Worm (Caenorhabditis elegans) whole organism, L4/young adult: Measurements from ENCODE around the gene vhl-1.

Experiments
- W03F9.2 ChIP-seq: fragments of 150-350 bp; optimal IDR thresholded peaks from 2 replicates; lab custom pipeline; 2014; ENCODE audit warnings: missing biosample characterization, missing genetic modification characterization
- dao-5 ChIP-seq: sonication (generic microtip); optimal IDR thresholded peaks from 2 replicates; lab custom pipeline; 2016; ENCODE audit warnings: missing genotype, missing genetic modification characterization, moderate library complexity, missing compliant biosample characterization
- him-1 ChIP-seq: sonication (generic microtip); optimal IDR thresholded peaks from 2 replicates; lab custom pipeline; 2016; ENCODE audit warnings: missing genotype, missing genetic modification reagents, missing genetic modification characterization, missing compliant biosample characterization

vhl-1 gene

DNA sequence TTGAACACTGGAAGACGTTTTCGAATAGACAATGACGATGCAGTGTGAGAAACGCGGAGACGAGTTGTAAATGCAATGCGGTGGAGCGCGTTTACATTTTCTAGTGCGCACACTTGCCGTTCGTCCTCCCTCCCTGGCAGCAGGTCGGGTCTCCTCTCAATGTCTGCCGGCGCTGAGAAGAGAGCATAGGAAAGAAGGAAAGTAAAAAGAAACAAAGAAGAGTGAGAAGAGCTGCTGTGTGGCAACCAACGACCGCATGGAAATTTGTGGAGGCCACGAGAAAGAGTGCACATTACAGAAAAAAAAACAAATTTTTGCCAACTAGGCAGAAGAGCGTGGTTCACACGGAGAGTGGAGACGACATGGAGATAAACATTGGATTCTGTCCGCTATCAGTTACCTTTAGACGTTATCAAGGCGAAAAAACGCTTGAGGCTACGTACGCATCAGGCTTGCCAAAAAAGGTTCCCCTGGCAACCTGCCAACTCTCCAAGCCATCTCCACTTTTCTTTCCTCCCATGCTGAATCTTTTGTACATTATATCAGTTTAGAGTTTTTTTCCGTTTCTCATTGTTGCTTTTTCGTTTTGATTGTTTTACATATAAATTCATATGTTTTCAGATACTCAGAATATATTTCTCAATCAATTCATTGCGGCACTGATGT lies 7.4 kb upstream of the vhl-1 start, which contains the start of the genes snrp-40.1 and F08G12.3:
TSS of gene snrp-40.1 (minus strand) at position 143 of the 666 bp plus-strand sequence.
TSS of gene F08G12.3 (plus strand) at position 616 of the 666 bp plus-strand sequence.
- no peak for TF ChIP-seq W03F9.2 (tag; lab: Kevin White, UChicago)
- TF ChIP-seq him-1, result peak; percentile 37

DNA sequence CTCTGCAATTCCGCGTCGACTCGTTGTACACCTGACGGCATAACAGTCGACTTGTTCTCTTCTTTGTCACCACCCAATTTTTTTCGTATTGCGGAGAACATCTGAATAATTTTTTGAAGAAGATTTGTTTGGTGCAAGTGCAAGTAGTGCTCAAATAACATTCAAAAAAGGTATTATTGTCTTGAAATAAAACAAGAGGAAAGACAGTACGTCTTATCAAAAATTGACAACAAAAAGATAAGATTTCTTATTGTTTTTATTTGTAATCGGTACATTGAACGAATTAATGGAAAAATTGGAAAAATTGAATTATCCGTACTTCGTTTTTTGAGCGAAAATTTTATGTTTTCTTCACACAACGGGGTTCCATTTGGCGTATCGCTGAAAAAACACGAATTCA lies 1.4 kb upstream of the vhl-1 start, which contains the start of gene F08G12.1:
TSS of gene F08G12.1 (minus strand) at position 101 of the 400 bp plus-strand sequence.
- TF ChIP-seq W03F9.2 (tag; lab: Kevin White, UChicago) (no peak), dao-5 (tag; lab: Kevin White, UChicago) (no peak)

ce11 chrX:11310285-11310838 lies 3.2 kb downstream of the vhl-1 start, which contains the start of gene F08G12.5:
Gene F08G12.5 (minus strand): TSS chrX:11310285.
- TF ChIP-seq him-1, result no peak

- TF ChIP-seq him-1, result no peak
- no peak for TF ChIP-seq W03F9.2 (tag; lab: Kevin White, UChicago)
Measured at ce11 chrX:11315392-11315791, 8.2 kb downstream of the vhl-1 start, which contains the start of gene F08G12.11. Gene F08G12.11 (minus strand): TSS chrX:11315572.

DNA sequence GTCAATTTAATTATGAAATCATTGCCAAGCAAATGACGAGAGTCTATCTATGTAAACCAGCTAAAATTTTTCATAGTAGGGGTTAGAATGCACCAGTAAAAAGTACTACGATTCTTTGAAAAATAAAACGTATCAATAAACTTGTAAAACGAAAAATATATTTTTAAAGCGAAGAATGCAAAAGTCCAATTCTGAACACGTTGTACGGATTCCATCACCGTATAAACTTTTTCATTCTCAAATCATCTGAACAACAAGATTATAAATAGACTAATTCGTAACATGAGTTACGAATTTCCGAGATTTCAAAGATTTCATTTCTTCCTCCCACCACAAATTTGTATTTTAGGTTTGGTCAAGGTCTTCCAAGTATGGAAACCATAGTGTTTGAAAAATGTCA lies 9.6 kb downstream of the vhl-1 start, which contains the start of gene nlp-57:
TSS of gene nlp-57 (plus strand) at position 301 of the 400 bp plus-strand sequence.
- TF ChIP-seq W03F9.2 (tag; lab: Kevin White, UChicago) (no peak), him-1 (no peak), dao-5 (tag; lab: Kevin White, UChicago) (no peak)

ce11 chrX:11317939-11318338 lies 10.8 kb downstream of the vhl-1 start, which contains the start of gene hizr-1:
Gene hizr-1 (plus strand): TSS chrX:11318278.
- no peak for TF ChIP-seq him-1
- TF ChIP-seq dao-5 (tag; lab: Kevin White, UChicago), result no peak
- no peak for TF ChIP-seq W03F9.2 (tag; lab: Kevin White, UChicago)

- TF ChIP-seq him-1, result no peak
- no peak for TF ChIP-seq W03F9.2 (tag; lab: Kevin White, UChicago)
- no peak for TF ChIP-seq dao-5 (tag; lab: Kevin White, UChicago)
Measured at ce11 chrX:11323225-11323624, 16.1 kb downstream of the vhl-1 start.

DNA sequence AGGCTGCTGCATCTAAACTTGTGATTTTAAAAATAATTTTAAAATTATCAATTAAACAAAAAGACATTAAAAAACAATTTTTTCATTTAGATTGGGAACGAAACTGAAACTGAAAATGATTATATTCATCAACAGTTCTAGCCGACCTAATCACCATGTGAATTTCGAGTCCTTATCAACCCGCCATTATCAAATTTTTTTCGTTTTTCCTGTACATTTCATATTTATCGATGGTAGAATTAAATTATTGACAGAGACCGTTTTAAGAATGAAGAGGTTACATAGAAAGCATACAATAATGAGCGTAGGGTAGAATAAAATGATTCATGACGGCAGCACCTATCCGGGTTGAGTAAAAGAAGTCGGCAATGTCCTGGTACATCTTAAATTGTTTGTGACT lies 17.1 kb downstream of the vhl-1 start, which contains the start of gene asm-2:
TSS of gene asm-2 (minus strand) at position 12 of the 400 bp plus-strand sequence.
- TF ChIP-seq W03F9.2 (tag; lab: Kevin White, UChicago) (no peak), dao-5 (tag; lab: Kevin White, UChicago) (no peak)

DNA sequence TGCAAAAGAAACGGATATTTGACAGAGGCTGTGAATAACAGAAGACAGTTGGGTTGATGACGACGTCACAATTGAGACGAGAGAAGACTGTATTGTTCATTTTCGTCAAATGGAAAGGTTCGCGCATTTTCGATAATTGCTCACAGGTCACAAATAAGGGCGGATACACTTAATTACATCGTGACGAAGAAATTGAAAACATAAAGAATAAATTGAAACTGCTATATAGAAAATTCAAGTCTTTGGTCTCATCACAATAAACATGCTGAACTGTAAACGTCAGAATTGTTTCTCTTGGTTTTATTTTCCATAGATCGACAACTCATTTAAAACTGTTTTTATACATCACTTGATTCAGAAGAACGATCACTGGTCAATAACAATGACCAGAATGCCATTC lies 19.7 kb downstream of the vhl-1 start, which contains the start of gene ZK455.5:
TSS of gene ZK455.5 (minus strand) at position 101 of the 400 bp plus-strand sequence.
- no peak for TF ChIP-seq him-1
- TF ChIP-seq dao-5 (tag; lab: Kevin White, UChicago), result no peak
- no peak for TF ChIP-seq W03F9.2 (tag; lab: Kevin White, UChicago)

DNA sequence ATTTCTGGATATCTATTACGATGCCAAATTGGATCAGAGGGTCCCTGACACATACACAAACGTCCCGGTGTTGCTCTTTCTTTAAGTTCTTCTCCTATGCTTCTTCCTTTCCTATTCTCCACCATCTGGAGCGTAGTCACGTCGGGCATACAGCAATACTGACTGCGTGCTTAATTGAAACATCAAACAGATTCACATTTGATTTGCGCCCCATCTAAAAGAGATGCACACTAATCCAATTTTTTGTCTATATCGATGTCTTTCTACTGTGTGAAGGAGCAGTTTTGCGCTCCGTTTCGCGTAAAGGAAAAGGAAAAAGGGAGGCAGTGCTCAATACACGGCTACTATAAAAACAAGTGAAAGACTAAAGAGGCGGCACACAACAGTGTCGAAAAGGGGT lies 21.6 kb downstream of the vhl-1 start:
- TF ChIP-seq dao-5 (tag; lab: Kevin White, UChicago), result no peak

DNA sequence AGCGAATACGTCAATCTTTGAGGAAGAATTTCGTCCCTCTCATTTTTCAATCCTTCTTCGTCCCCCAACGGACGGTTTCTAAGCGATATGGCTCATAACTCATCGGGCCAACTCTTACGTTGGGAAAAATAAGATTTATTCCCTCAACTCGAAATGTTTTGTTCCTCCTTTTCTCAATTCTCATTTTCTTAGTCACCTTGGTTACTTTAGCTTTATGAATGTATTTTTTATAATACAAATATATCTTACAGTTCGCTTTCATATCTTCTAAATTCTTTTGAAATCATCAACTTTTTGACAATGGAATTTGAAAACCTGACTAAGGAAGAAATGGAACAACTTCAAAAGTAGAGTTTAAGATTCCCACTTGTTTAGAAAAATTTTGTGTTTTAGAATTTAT lies 22.3 kb downstream of the vhl-1 start, which contains the start of gene npr-9:
TSS of gene npr-9 (plus strand) at position 301 of the 400 bp plus-strand sequence.
- TF ChIP-seq dao-5 (tag; lab: Kevin White, UChicago), result no peak
- TF ChIP-seq him-1, result no peak
- no peak for TF ChIP-seq W03F9.2 (tag; lab: Kevin White, UChicago)

DNA sequence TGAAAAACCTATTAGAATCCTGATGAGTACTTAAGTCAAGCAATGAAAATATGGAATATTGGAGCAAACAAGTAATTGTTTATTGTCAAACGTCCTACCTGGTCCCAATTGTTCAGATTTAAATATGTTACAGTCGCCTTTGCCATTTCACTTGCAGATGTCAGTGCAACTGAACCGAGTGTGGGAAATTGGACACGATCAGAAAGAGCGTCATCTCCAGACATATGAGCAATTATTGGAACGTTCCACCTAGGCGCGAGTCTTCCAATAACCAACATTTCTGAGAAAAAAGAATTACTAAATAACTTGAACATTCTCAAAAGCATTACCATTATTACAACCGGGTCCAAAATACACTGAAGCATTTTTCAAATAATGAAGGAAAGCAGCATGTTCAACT lies 29.9 kb downstream of the vhl-1 start:
- TF ChIP-seq him-1 (no peak), W03F9.2 (tag; lab: Kevin White, UChicago) (no peak), dao-5 (tag; lab: Kevin White, UChicago) (no peak)

DNA sequence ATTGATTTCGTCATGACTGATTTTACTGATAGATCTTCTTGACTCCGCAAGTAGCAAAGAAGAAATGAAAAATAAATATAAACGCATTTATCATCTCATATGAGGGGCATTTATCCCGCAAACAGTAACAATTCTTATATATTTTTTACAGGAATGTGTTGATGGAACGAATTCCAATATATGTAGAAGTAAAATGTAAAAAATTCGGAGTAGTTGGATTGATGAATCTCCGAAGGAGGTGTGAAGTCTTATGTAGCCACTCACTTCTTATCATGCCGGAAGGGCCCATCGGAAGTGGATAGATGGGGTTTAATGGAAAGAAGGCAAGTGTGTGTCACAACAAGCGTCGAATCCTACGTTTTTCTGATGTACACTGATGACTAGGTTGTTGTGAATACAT lies 30.6 kb downstream of the vhl-1 start, which contains the start of gene gcy-9:
TSS of gene gcy-9 (minus strand) at position 101 of the 400 bp plus-strand sequence.
- no peak for TF ChIP-seq W03F9.2 (tag; lab: Kevin White, UChicago)
- no peak for TF ChIP-seq dao-5 (tag; lab: Kevin White, UChicago)
- TF ChIP-seq him-1, result no peak

DNA sequence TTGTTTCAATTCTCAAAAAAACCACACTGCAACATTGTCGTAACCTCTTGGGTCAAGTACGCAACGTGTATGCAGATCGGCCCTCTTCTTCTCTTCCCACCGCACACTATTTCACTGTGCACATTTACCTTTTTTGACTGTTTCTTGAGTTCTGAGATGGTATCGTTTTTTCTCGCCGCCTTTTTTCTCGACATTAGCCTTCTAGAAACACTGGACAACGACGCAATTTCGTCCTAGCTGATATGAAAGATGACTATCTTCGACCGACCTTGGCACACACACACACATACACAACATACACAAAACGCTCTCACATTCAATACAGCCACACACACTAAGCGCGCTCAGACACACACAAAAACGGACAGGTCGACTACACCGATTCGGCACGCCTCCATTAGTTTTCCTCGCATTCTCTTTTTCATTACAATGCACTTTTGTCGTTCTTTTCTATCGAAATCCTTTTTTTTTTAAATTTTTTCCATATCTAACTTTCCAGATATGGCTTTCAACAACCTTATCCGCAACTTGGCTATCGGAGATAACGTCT lies 32.3 kb downstream of the vhl-1 start, which contains the start of gene aco-1:
TSS of gene aco-1 (plus strand) at position 500 of the 550 bp plus-strand sequence.
- TF ChIP-seq him-1 (no peak), dao-5 (tag; lab: Kevin White, UChicago) (no peak), W03F9.2 (tag; lab: Kevin White, UChicago) (peak; percentile 48)
